Fruit fly (Drosophila melanogaster) whole organism, embryonic: ENCODE data around the gene CG7328.

Source experiments
- CG10274 ChIP-seq: fragments of 200-800 bp; sonication (Bioruptor generic); optimal IDR thresholded peaks from 3 replicates; lab custom pipeline; 2017; ENCODE audit warnings: missing biosample characterization, mild to moderate bottlenecking, missing genetic modification characterization
- CG10565 ChIP-seq: fragments of 200-800 bp; sonication (Bioruptor generic); optimal IDR thresholded peaks from 3 replicates; lab custom pipeline; 2016; ENCODE audit warnings: missing biosample characterization, mild to moderate bottlenecking, missing genetic modification characterization
- CG10959 ChIP-seq: fragments of 200-800 bp; sonication (Bioruptor generic); IDR thresholded peaks from 2 replicates; pipeline ENCODE4 v1.3.6; 2022; ENCODE audit warnings: missing biosample characterization, missing genetic modification characterization
- CG11093 ChIP-seq: fragments of 200-800 bp; sonication (Bioruptor generic); IDR thresholded peaks from 3 replicates; pipeline ENCODE4 v1.3.6; 2022; ENCODE audit warnings: missing biosample characterization, missing genetic modification characterization
- CG14860 ChIP-seq: fragments of 200-800 bp; sonication (Bioruptor generic); IDR thresholded peaks from 3 replicates; pipeline ENCODE4 v1.3.6; 2022; ENCODE audit warnings: missing biosample characterization, missing genetic modification characterization; ENCODE audit not compliant: partially characterized antibody
- CG15073 ChIP-seq: fragments of 200-800 bp; sonication (Bioruptor generic); optimal IDR thresholded peaks from 2 replicates; lab custom pipeline; 2016; ENCODE audit warnings: missing biosample characterization, missing genetic modification characterization
- CG15269 ChIP-seq: fragments of 200-800 bp; sonication (Bioruptor generic); optimal IDR thresholded peaks from 2 replicates; lab custom pipeline; 2018; ENCODE audit warnings: missing biosample characterization, mild to moderate bottlenecking, missing genetic modification characterization, moderate library complexity
- CG2120 ChIP-seq: fragments of 200-800 bp; sonication (Bioruptor generic); optimal IDR thresholded peaks from 3 replicates; lab custom pipeline; 2016; ENCODE audit warnings: missing biosample characterization, missing genetic modification characterization
- CG3065 ChIP-seq: fragments of 200-800 bp; sonication (Bioruptor generic); optimal IDR thresholded peaks from 2 replicates; lab custom pipeline; 2016; ENCODE audit warnings: missing biosample characterization, missing genetic modification characterization
- CG31441 ChIP-seq: fragments of 200-800 bp; sonication (Bioruptor generic); IDR thresholded peaks from 2 replicates; pipeline ENCODE4 v1.3.6; 2022; ENCODE audit warnings: missing biosample characterization, missing genetic modification characterization
- CG34376 ChIP-seq: fragments of 200-800 bp; sonication (Bioruptor generic); optimal IDR thresholded peaks from 2 replicates; lab custom pipeline; 2018; ENCODE audit warnings: missing biosample characterization, mild to moderate bottlenecking, missing genetic modification characterization
- CG6254 ChIP-seq: fragments of 200-800 bp; sonication (Bioruptor generic); optimal IDR thresholded peaks from 3 replicates; lab custom pipeline; 2017; ENCODE audit warnings: mild to moderate bottlenecking, missing biosample characterization, missing genetic modification reagents, missing genetic modification characterization
- CG7357 ChIP-seq: fragments of 200-800 bp; sonication (Bioruptor generic); IDR thresholded peaks from 3 replicates; pipeline ENCODE4 v1.3.6; 2022; ENCODE audit warnings: missing biosample characterization, missing genetic modification characterization
- CG7372 ChIP-seq: fragments of 200-800 bp; sonication (Bioruptor generic); IDR thresholded peaks from 2 replicates; pipeline ENCODE4 v1.3.6; 2022; ENCODE audit warnings: missing biosample characterization, missing genetic modification characterization
- CG7556 ChIP-seq: fragments of 200-800 bp; sonication (Bioruptor generic); optimal IDR thresholded peaks from 2 replicates; lab custom pipeline; 2017; ENCODE audit warnings: missing biosample characterization, mild to moderate bottlenecking, missing genetic modification characterization
- CG7745 ChIP-seq: fragments of 200-800 bp; sonication (Bioruptor generic); optimal IDR thresholded peaks from 2 replicates; lab custom pipeline; 2018; ENCODE audit warnings: missing biosample characterization, mild to moderate bottlenecking, missing genetic modification characterization, moderate library complexity
- CG8388 ChIP-seq: fragments of 200-800 bp; sonication (Bioruptor generic); optimal IDR thresholded peaks from 2 replicates; lab custom pipeline; 2019; ENCODE audit warnings: missing biosample characterization, mild to moderate bottlenecking, missing genetic modification characterization, moderate library complexity
- CG9817 ChIP-seq: fragments of 200-800 bp; sonication (Bioruptor generic); optimal IDR thresholded peaks from 2 replicates; lab custom pipeline; 2018; ENCODE audit warnings: missing biosample characterization, mild to moderate bottlenecking, missing genetic modification characterization, moderate library complexity
- Dip3 ChIP-seq: fragments of 200-800 bp; sonication (Bioruptor generic); optimal IDR thresholded peaks from 3 replicates; lab custom pipeline; 2016; ENCODE audit warnings: missing biosample characterization, missing genetic modification characterization
- Drgx ChIP-seq: fragments of 200-800 bp; sonication (Bioruptor generic); IDR thresholded peaks from 2 replicates; pipeline ENCODE4 v1.3.6; 2022; ENCODE audit warnings: missing biosample characterization, missing genetic modification characterization
- E2f1 ChIP-seq: fragments of 200-800 bp; sonication (Bioruptor generic); IDR thresholded peaks from 2 replicates; pipeline ENCODE4 v1.3.6; 2022; ENCODE audit warnings: missing biosample characterization, missing genetic modification characterization
- Ets97D ChIP-seq: fragments of 200-800 bp; sonication (Bioruptor generic); optimal IDR thresholded peaks from 3 replicates; lab custom pipeline; 2016; ENCODE audit warnings: missing biosample characterization, missing genetic modification characterization
- Lim3 ChIP-seq: fragments of 200-800 bp; sonication (Bioruptor generic); IDR thresholded peaks from 2 replicates; pipeline ENCODE4 v1.3.6; 2022; ENCODE audit warnings: missing biosample characterization, missing genetic modification characterization
- NfI ChIP-seq: fragments of 200-800 bp; sonication (Bioruptor generic); optimal IDR thresholded peaks from 3 replicates; lab custom pipeline; 2018; ENCODE audit warnings: missing biosample characterization, mild to moderate bottlenecking, missing genetic modification characterization, moderate library complexity
- Six4 ChIP-seq: fragments of 200-800 bp; sonication (Bioruptor generic); optimal IDR thresholded peaks from 2 replicates; lab custom pipeline; 2016; ENCODE audit warnings: missing biosample characterization, missing genetic modification characterization
- ac ChIP-seq: fragments of 200-800 bp; sonication (Bioruptor generic); optimal IDR thresholded peaks from 3 replicates; lab custom pipeline; 2017; ENCODE audit warnings: missing biosample characterization, mild to moderate bottlenecking, missing genetic modification characterization
- al ChIP-seq: fragments of 200-800 bp; sonication (Bioruptor generic); IDR thresholded peaks from 2 replicates; pipeline ENCODE4 v1.3.6; 2022; ENCODE audit warnings: missing biosample characterization, missing genetic modification characterization
- bigmax ChIP-seq: fragments of 200-800 bp; sonication (Bioruptor generic); optimal IDR thresholded peaks from 2 replicates; lab custom pipeline; 2018; ENCODE audit warnings: missing biosample characterization, mild to moderate bottlenecking, missing genetic modification characterization
- btn ChIP-seq: fragments of 200-800 bp; sonication (Bioruptor generic); optimal IDR thresholded peaks from 2 replicates; lab custom pipeline; 2016; ENCODE audit warnings: missing biosample characterization, missing genetic modification characterization
- chm ChIP-seq: fragments of 200-800 bp; sonication (Bioruptor generic); IDR thresholded peaks from 2 replicates; pipeline ENCODE4 v1.3.6; 2022; ENCODE audit warnings: missing biosample characterization, missing genetic modification characterization
- chn ChIP-seq: fragments of 200-800 bp; sonication (Bioruptor generic); optimal IDR thresholded peaks from 2 replicates; lab custom pipeline; 2016; ENCODE audit warnings: missing biosample characterization, missing genetic modification characterization
- crc ChIP-seq: fragments of 200-800 bp; sonication (Bioruptor generic); optimal IDR thresholded peaks from 2 replicates; lab custom pipeline; 2016; ENCODE audit warnings: missing biosample characterization, missing genetic modification characterization
- crol ChIP-seq: fragments of 200-800 bp; sonication (Bioruptor generic); IDR thresholded peaks from 2 replicates; pipeline ENCODE4 v1.3.6; 2022; ENCODE audit warnings: missing biosample characterization, missing genetic modification characterization
- dmrt99B ChIP-seq: fragments of 200-800 bp; sonication (Bioruptor generic); optimal IDR thresholded peaks from 2 replicates; lab custom pipeline; 2018; ENCODE audit warnings: missing biosample characterization, mild to moderate bottlenecking, missing genetic modification characterization, moderate library complexity
- grn ChIP-seq: fragments of 200-800 bp; sonication (Bioruptor generic); optimal IDR thresholded peaks from 3 replicates; lab custom pipeline; 2017; ENCODE audit warnings: missing biosample characterization, missing genetic modification characterization
- ken ChIP-seq: fragments of 200-800 bp; sonication (Bioruptor generic); IDR thresholded peaks from 3 replicates; pipeline ENCODE4 v1.3.6; 2022; ENCODE audit warnings: missing biosample characterization, missing genetic modification characterization
- lola ChIP-seq, 3 experiments: fragments of >200 bp in 2 of 3; fragments of 200-800 bp in 1 of 3; sonication (Bioruptor generic) in 1 of 3; optimal IDR thresholded peaks; 2 replicates each; lab custom pipeline; 2017 to 2019; ENCODE audit warnings: missing biosample characterization in 3 of 3, missing genetic modification characterization in 3 of 3, mild to moderate bottlenecking in 1 of 3, moderate library complexity in 1 of 3
- odd ChIP-seq: fragments of 200-800 bp; sonication (Bioruptor generic); optimal IDR thresholded peaks from 2 replicates; lab custom pipeline; 2017; ENCODE audit warnings: missing biosample characterization, mild to moderate bottlenecking, missing genetic modification characterization
- prd ChIP-seq, 3 experiments: fragments of >200 bp in 2 of 3; fragments of 200-800 bp in 1 of 3; sonication (Bioruptor generic) in 1 of 3; optimal IDR thresholded peaks in 2 of 3; IDR thresholded peaks in 1 of 3; 2 replicates in 2 of 3; 3 replicates in 1 of 3; pipeline versions ENCODE4 v1.3.6 to Lab custom; 2017 to 2022; ENCODE audit warnings: missing biosample characterization in 1 of 3, missing genetic modification characterization in 1 of 3
- sd ChIP-seq: fragments of 200-800 bp; sonication (Bioruptor generic); optimal IDR thresholded peaks from 3 replicates; lab custom pipeline; 2018; ENCODE audit warnings: missing biosample characterization, mild to moderate bottlenecking, missing genetic modification characterization, moderate library complexity
- seq ChIP-seq: fragments of 200-800 bp; sonication (Bioruptor generic); IDR thresholded peaks from 2 replicates; pipeline ENCODE4 v1.3.6; 2022; ENCODE audit warnings: missing biosample characterization, missing genetic modification characterization
- sna ChIP-seq: fragments of 200-800 bp; sonication (Bioruptor generic); IDR thresholded peaks from 2 replicates; pipeline ENCODE4 v1.3.6; 2022; ENCODE audit warnings: missing biosample characterization, missing genetic modification characterization; ENCODE audit not compliant: partially characterized antibody
- ssp ChIP-seq: fragments of 200-800 bp; sonication (Bioruptor generic); IDR thresholded peaks from 2 replicates; pipeline ENCODE4 v1.3.6; 2022; ENCODE audit warnings: missing biosample characterization, missing genetic modification characterization
- stc ChIP-seq: fragments of 200-800 bp; sonication (Bioruptor generic); IDR thresholded peaks from 2 replicates; pipeline ENCODE4 v1.3.6; 2022; ENCODE audit warnings: missing biosample characterization, missing genetic modification characterization
- sug ChIP-seq: fragments of 200-800 bp; optimal IDR thresholded peaks from 2 replicates; lab custom pipeline; 2019; ENCODE audit warnings: missing biosample characterization, mild to moderate bottlenecking, missing genetic modification characterization, moderate library complexity
- tll ChIP-seq, 2 experiments: fragments of 200-800 bp in 1 of 2; fragments of >200 bp in 1 of 2; sonication (Bioruptor generic) in 1 of 2; optimal IDR thresholded peaks; 2 replicates each; lab custom pipeline; 2017 to 2019; ENCODE audit warnings: missing biosample characterization in 2 of 2, missing genetic modification characterization in 2 of 2, mild to moderate bottlenecking in 1 of 2, moderate library complexity in 1 of 2
- vfl ChIP-seq: fragments of 200-800 bp; sonication (Bioruptor generic); optimal IDR thresholded peaks from 2 replicates; lab custom pipeline; 2016; ENCODE audit warnings: missing biosample characterization, missing genetic modification characterization
- yki ChIP-seq: fragments of >200 bp; optimal IDR thresholded peaks from 3 replicates; lab custom pipeline; 2018
- zen2 ChIP-seq: fragments of 200-800 bp; sonication (Bioruptor generic); IDR thresholded peaks from 3 replicates; pipeline ENCODE4 v1.3.6; 2022; ENCODE audit warnings: missing biosample characterization, missing genetic modification characterization; ENCODE audit not compliant: partially characterized antibody
- zfh2 ChIP-seq: fragments of 200-800 bp; sonication (Bioruptor generic); optimal IDR thresholded peaks from 2 replicates; lab custom pipeline; 2016; ENCODE audit warnings: missing biosample characterization, missing genetic modification characterization

CG7328 gene

DNA sequence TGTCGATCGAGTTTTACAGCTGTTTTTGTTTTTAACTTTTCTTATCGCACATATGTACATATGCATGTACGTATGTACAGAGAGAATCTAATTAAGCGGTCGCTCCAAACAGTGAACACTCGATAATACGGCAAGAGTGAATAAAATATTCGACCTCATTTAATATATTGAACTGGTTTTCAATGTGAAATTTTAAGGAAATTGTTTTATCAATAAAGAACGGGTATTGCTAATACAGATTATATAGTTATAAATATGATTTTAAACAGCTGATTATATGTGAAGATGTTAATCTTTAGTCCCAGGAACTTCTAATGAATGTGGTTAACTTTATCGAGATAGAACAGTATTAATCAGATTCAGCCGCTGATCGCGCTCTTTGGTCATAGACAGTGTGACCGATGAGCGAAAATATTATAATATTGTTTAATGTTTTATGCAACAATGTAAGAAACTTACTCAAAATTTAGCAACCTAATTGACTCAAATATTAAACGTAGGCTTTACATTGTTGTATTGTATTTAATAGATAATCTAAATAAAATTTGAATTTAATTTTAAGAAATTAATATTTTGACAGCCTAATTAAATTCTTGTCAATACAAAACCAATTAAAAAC lies at the start of gene CG7328 (continued):
- TF ChIP-seq zfh2 (GFP tag; lab: Kevin White, UChicago) = peak; percentile 39
- TF ChIP-seq ken (GFP tag; lab: Robert Waterston, UW) = no peak
- TF ChIP-seq crc (GFP tag; lab: Kevin White, UChicago) = peak; percentile 6
- TF ChIP-seq dmrt99B (tag; lab: Kevin White, UChicago) = no peak
- no peak for TF ChIP-seq sna (GFP tag; lab: Robert Waterston, UW)
- TF ChIP-seq NfI (GFP tag; lab: Kevin White, UChicago) = peak; percentile 53
- TF ChIP-seq chn = no peak
- peak; percentile 61 for TF ChIP-seq seq (GFP tag; lab: Robert Waterston, UW)
- peak; percentile 43 for TF ChIP-seq al (GFP tag; lab: Robert Waterston, UW)
- TF ChIP-seq crol (GFP tag; lab: Robert Waterston, UW) = no peak
- TF ChIP-seq ac (GFP tag; lab: Kevin White, UChicago) = no peak
- TF ChIP-seq tll (GFP tag; optimal IDR thresholded peaks at IDR 0.05; lab: Kevin White, UChicago) = no peak
- peak; percentile 27; the same call in 1 of the 2 replicates for TF ChIP-seq E2f1 (GFP tag; lab: Robert Waterston, UW)
- TF ChIP-seq Six4 (GFP tag; lab: Kevin White, UChicago) = no peak
- TF ChIP-seq btn (GFP tag; lab: Kevin White, UChicago) = no peak
- no peak for TF ChIP-seq CG8388 (GFP tag; lab: Kevin White, UChicago)
- TF ChIP-seq CG10959 (GFP tag; lab: Robert Waterston, UW) = no peak
- peak; percentile 59 for TF ChIP-seq CG9817
- TF ChIP-seq grn (GFP tag; lab: Kevin White, UChicago) = peak; percentile 78
- TF ChIP-seq CG2120 = peak; percentile 85
- no peak for TF ChIP-seq CG6254 (GFP tag; lab: Kevin White, UChicago)
- no peak for TF ChIP-seq stc (GFP tag; lab: Robert Waterston, UW)
- TF ChIP-seq CG11093 (GFP tag; lab: Robert Waterston, UW) = no peak
- TF ChIP-seq CG14860 (GFP tag; lab: Robert Waterston, UW) = no peak
- no peak for TF ChIP-seq CG7556 (GFP tag; lab: Kevin White, UChicago)
- peak; percentile 14 for TF ChIP-seq Ets97D
- no peak for TF ChIP-seq ssp (GFP tag; lab: Robert Waterston, UW)
- no peak for TF ChIP-seq sd (tag; lab: Kevin White, UChicago)
- no peak for TF ChIP-seq Lim3 (GFP tag; lab: Robert Waterston, UW)
- TF ChIP-seq odd (GFP tag; lab: Kevin White, UChicago) = peak; percentile 33
- no peak for TF ChIP-seq sug
- peak; percentile 63 for TF ChIP-seq Dip3
- no peak for TF ChIP-seq zen2 (GFP tag; lab: Robert Waterston, UW)
- TF ChIP-seq yki = no peak
- no peak for TF ChIP-seq CG15073 (GFP tag; lab: Kevin White, UChicago)
- no peak for TF ChIP-seq chm
- no peak for TF ChIP-seq CG10274 (GFP tag; lab: Kevin White, UChicago)
- TF ChIP-seq CG31441 (GFP tag; lab: Robert Waterston, UW) = no peak
- TF ChIP-seq CG10565 = no peak
- TF ChIP-seq bigmax (GFP tag; lab: Kevin White, UChicago) = no peak
- no peak for TF ChIP-seq CG3065
- no peak for TF ChIP-seq prd (optimal IDR thresholded peaks at IDR 0.05; lab: Kevin White, UChicago)
- no peak; the same call in 2 of the 3 replicates for TF ChIP-seq prd (GFP tag; IDR thresholded peaks at IDR 0.05; lab: Robert Waterston, UW)
- TF ChIP-seq CG7745 (tag; lab: Kevin White, UChicago) = no peak
- TF ChIP-seq lola (GFP tag; optimal IDR thresholded peaks at IDR 0.05; lab: Kevin White, UChicago) = no peak
- no peak for TF ChIP-seq Drgx (GFP tag; lab: Robert Waterston, UW)
- peak; percentile 22 for TF ChIP-seq CG34376 (GFP tag; lab: Kevin White, UChicago)
- no peak for TF ChIP-seq CG15269 (tag; lab: Kevin White, UChicago)
- TF ChIP-seq CG7372 (GFP tag; lab: Robert Waterston, UW) = no peak
- no peak for TF ChIP-seq vfl (GFP tag; lab: Kevin White, UChicago)
- TF ChIP-seq CG7357 = peak; percentile 36; the same call in 1 of the 3 replicates
